Fruit fly (Drosophila melanogaster): ENCODE data around the gene RSG7.

RSG7 gene

dm6 chrX:16844295-16844694 is at the start of gene RSG7:
RSG7 (minus strand) TSS chrX:16844433.
- TF ChIP-seq EcR (GFP tag; optimal IDR thresholded peaks at IDR 0.05) (no peak), Dll (optimal IDR thresholded peaks at IDR 0.05) (no peak), CG8478 (optimal IDR thresholded peaks at IDR 0.05) (no peak), usp (GFP tag; optimal IDR thresholded peaks at IDR 0.05) (no peak), pan (optimal IDR thresholded peaks at IDR 0.05) (no peak), psq (optimal IDR thresholded peaks at IDR 0.05) (no peak)

DNA sequence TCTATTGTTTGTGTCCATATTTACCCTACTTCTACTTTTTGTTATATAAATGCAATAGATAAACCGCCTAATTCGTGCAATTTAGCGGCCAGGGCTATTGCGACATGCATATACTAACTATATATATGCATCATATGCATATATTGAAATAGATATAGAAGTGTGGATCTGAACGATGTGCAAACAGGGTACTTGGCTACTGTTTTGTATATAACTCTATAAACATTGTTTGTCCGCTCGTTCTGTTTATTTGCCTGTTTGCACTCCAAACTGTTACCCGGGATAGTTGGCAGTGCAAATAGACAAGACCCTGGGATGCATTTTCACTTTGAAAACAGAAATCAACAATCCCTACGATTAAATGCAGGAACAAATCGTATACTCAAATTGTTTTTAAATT is 48.8 kb upstream of the RSG7 start:
- no peak for TF ChIP-seq pan (optimal IDR thresholded peaks at IDR 0.05)
- TF ChIP-seq CG8478 (optimal IDR thresholded peaks at IDR 0.05), result no peak
- no peak for TF ChIP-seq EcR (GFP tag; optimal IDR thresholded peaks at IDR 0.05)
- no peak for TF ChIP-seq psq (optimal IDR thresholded peaks at IDR 0.05)
- TF ChIP-seq Dll (optimal IDR thresholded peaks at IDR 0.05), result no peak
- no peak for TF ChIP-seq usp (GFP tag; optimal IDR thresholded peaks at IDR 0.05)

- TF ChIP-seq usp (GFP tag; optimal IDR thresholded peaks at IDR 0.05) (no peak), EcR (GFP tag; optimal IDR thresholded peaks at IDR 0.05) (no peak), CG8478 (optimal IDR thresholded peaks at IDR 0.05) (no peak), psq (optimal IDR thresholded peaks at IDR 0.05) (no peak), Dll (optimal IDR thresholded peaks at IDR 0.05) (no peak), pan (optimal IDR thresholded peaks at IDR 0.05) (no peak)
Measured at dm6 chrX:16890599-16890998, 46.4 kb upstream of the RSG7 start.

dm6 chrX:16889510-16889909 is 45.3 kb upstream of the RSG7 start, which contains the start of gene CG13002:
CG13002 (plus strand) TSS chrX:16889810.
- TF ChIP-seq EcR (GFP tag; optimal IDR thresholded peaks at IDR 0.05) (no peak), pan (optimal IDR thresholded peaks at IDR 0.05) (no peak), psq (optimal IDR thresholded peaks at IDR 0.05) (no peak), Dll (optimal IDR thresholded peaks at IDR 0.05) (no peak), CG8478 (optimal IDR thresholded peaks at IDR 0.05) (no peak), usp (GFP tag; optimal IDR thresholded peaks at IDR 0.05) (no peak)

- TF ChIP-seq usp (GFP tag; optimal IDR thresholded peaks at IDR 0.05) (no peak), Dll (optimal IDR thresholded peaks at IDR 0.05) (no peak), psq (optimal IDR thresholded peaks at IDR 0.05) (no peak), EcR (GFP tag; optimal IDR thresholded peaks at IDR 0.05) (no peak), pan (optimal IDR thresholded peaks at IDR 0.05) (no peak), CG8478 (optimal IDR thresholded peaks at IDR 0.05) (no peak)
Measured at dm6 chrX:16886551-16886950, 42.3 kb upstream of the RSG7 start, which contains the start of the genes DENR and CG4880. DENR (minus strand) TSS chrX:16886560. CG4880 (plus strand) TSS chrX:16886818.

DNA sequence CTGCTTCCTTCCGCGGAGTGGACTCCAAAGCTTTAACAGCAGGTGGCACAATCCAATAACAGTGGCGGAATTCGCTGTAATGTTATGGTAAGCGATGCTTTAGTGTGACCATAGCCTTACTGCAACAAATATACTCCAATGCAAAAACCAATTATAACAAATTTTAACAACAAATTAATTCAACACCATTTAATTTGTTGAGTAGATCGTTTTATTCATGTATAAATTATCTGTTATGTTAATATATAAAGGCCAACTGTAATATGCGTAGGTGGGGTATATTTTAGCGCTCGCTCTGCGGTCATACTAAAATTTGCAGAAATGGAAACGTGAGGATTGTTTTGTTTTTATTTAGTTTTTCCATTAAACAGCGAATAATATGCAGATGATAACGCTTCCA is 40.0 kb upstream of the RSG7 start, which contains the start of the genes Nprl2 and Polr3I:
Gene Nprl2, minus strand, starts transcription at position 86 of the 400 bp plus-strand sequence.
Gene Polr3I, plus strand, starts transcription at position 302 of the 400 bp plus-strand sequence.
- no peak for TF ChIP-seq usp (GFP tag; optimal IDR thresholded peaks at IDR 0.05)
- TF ChIP-seq EcR (GFP tag; optimal IDR thresholded peaks at IDR 0.05), result no peak
- no peak for TF ChIP-seq CG8478 (optimal IDR thresholded peaks at IDR 0.05)
- TF ChIP-seq pan (optimal IDR thresholded peaks at IDR 0.05), result no peak
- TF ChIP-seq Dll (optimal IDR thresholded peaks at IDR 0.05), result no peak
- no peak for TF ChIP-seq psq (optimal IDR thresholded peaks at IDR 0.05)

DNA sequence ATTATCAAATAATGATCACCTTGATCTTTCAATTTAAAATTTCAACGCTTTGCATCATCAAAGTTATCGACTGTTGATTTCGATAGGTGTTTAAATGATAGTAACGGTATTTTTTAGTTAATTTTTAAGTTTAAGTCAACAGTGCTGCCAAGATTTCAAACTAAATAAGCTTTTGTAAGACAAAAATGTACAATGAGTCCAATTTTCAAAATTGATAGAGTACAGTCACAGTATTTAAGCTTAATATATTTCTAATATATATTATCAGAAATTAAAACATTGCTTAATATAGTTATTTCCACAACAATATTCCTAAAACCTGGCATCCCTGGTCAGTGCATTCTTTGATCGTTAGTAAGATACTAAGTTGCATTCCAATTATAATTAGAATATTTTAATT is 36.8 kb upstream of the RSG7 start, which contains the start of gene CG4872:
Gene CG4872, plus strand, starts transcription at position 333 of the 400 bp plus-strand sequence.
- TF ChIP-seq EcR (GFP tag; optimal IDR thresholded peaks at IDR 0.05), result no peak
- TF ChIP-seq psq (optimal IDR thresholded peaks at IDR 0.05), result no peak
- TF ChIP-seq pan (optimal IDR thresholded peaks at IDR 0.05), result no peak
- no peak for TF ChIP-seq Dll (optimal IDR thresholded peaks at IDR 0.05)
- TF ChIP-seq usp (GFP tag; optimal IDR thresholded peaks at IDR 0.05), result no peak
- TF ChIP-seq CG8478 (optimal IDR thresholded peaks at IDR 0.05), result no peak

DNA sequence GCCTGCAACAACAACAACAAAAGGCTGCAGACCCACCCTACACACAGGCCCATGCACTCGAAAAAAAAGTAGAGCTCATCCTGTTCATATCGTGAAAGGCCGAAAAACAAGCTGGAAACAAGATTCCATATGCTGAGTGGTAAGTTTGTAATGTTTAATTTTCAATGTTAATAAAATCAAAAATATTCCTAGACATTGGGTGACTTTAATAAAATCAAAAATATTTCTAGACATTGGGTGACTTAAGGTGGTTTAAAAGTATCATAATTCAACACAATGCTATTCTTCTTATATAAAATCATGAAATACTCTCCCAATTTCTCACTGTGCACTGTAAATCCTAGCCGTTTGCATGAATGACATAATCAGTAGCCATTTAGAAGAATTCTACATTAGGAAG is 35.8 kb upstream of the RSG7 start:
- no peak for TF ChIP-seq CG8478 (optimal IDR thresholded peaks at IDR 0.05)
- TF ChIP-seq pan (optimal IDR thresholded peaks at IDR 0.05), result no peak
- no peak for TF ChIP-seq Dll (optimal IDR thresholded peaks at IDR 0.05)
- TF ChIP-seq psq (optimal IDR thresholded peaks at IDR 0.05), result no peak
- no peak for TF ChIP-seq usp (GFP tag; optimal IDR thresholded peaks at IDR 0.05)
- no peak for TF ChIP-seq EcR (GFP tag; optimal IDR thresholded peaks at IDR 0.05)

DNA sequence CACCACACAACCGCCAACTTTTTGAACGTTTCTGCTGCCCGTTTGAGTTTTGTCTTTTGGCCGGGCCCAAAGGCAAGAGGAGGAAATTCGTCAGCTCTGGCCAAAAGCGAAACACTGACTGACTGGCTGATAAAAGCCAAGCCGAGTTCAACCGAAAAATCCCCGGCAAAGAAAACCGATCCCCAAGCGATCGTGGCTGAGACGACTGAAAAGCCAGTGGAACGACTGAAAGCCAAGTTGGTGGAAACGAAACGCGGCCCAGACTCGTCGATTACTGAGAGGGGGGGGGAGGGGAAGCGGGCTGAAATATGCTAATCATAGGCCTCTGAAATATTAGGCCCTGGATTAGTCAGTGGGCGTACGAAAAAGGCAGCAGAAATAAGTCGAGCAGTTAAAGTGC is 32.2 kb upstream of the RSG7 start, which contains the start of gene CG13003:
Gene CG13003, minus strand, starts transcription at position 120 of the 400 bp plus-strand sequence.
- TF ChIP-seq psq (optimal IDR thresholded peaks at IDR 0.05), result no peak
- TF ChIP-seq EcR (GFP tag; optimal IDR thresholded peaks at IDR 0.05), result no peak
- no peak for TF ChIP-seq Dll (optimal IDR thresholded peaks at IDR 0.05)
- no peak for TF ChIP-seq CG8478 (optimal IDR thresholded peaks at IDR 0.05)
- no peak for TF ChIP-seq pan (optimal IDR thresholded peaks at IDR 0.05)
- TF ChIP-seq usp (GFP tag; optimal IDR thresholded peaks at IDR 0.05), result no peak

- no peak for TF ChIP-seq pan (optimal IDR thresholded peaks at IDR 0.05)
- TF ChIP-seq psq (optimal IDR thresholded peaks at IDR 0.05), result no peak
- TF ChIP-seq Dll (optimal IDR thresholded peaks at IDR 0.05), result no peak
- TF ChIP-seq EcR (GFP tag; optimal IDR thresholded peaks at IDR 0.05), result no peak
- TF ChIP-seq usp (GFP tag; optimal IDR thresholded peaks at IDR 0.05), result no peak
- no peak for TF ChIP-seq CG8478 (optimal IDR thresholded peaks at IDR 0.05)
Measured at dm6 chrX:16874671-16875070, 30.4 kb upstream of the RSG7 start.

dm6 chrX:16873053-16873452 is 28.8 kb upstream of the RSG7 start:
- no peak for TF ChIP-seq pan (optimal IDR thresholded peaks at IDR 0.05)
- TF ChIP-seq EcR (GFP tag; optimal IDR thresholded peaks at IDR 0.05), result no peak
- no peak for TF ChIP-seq CG8478 (optimal IDR thresholded peaks at IDR 0.05)
- no peak for TF ChIP-seq Dll (optimal IDR thresholded peaks at IDR 0.05)
- no peak for TF ChIP-seq psq (optimal IDR thresholded peaks at IDR 0.05)
- no peak for TF ChIP-seq usp (GFP tag; optimal IDR thresholded peaks at IDR 0.05)

dm6 chrX:16871808-16872207 is 27.6 kb upstream of the RSG7 start:
- no peak for TF ChIP-seq usp (GFP tag; optimal IDR thresholded peaks at IDR 0.05)

DNA sequence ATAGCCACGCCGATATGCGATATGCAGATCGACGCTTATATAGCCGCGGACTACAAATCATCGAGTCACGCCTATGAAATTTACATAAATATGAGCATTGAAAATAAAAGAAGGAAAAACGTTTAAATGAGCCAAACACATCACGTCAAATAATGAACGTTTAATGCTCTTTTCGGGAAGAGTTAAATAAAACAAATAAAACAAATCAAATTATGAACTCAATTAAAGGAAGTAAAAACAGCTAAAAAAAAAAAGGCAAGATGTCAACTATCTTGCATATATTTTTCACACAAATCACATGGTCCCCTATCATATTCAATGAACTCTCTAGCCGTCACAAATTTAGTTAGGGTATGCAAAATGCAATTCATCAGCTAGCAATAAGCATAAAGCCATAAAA is 23.4 kb upstream of the RSG7 start:
- TF ChIP-seq psq (optimal IDR thresholded peaks at IDR 0.05), result no peak
- TF ChIP-seq Dll (optimal IDR thresholded peaks at IDR 0.05), result no peak
- no peak for TF ChIP-seq CG8478 (optimal IDR thresholded peaks at IDR 0.05)
- no peak for TF ChIP-seq EcR (GFP tag; optimal IDR thresholded peaks at IDR 0.05)
- TF ChIP-seq usp (GFP tag; optimal IDR thresholded peaks at IDR 0.05), result no peak
- TF ChIP-seq pan (optimal IDR thresholded peaks at IDR 0.05), result no peak
